Worm (Caenorhabditis elegans): ENCODE measurements around the gene F55C5.17.

The F55C5.17 gene

ce11 chrV:12300780-12301460 is 1.4 kb upstream of the F55C5.17 start:
- TF ChIP-seq ahr-1 (tag; optimal IDR thresholded peaks at IDR 0.05), result no peak

- TF ChIP-seq pax-1 (tag; optimal IDR thresholded peaks at IDR 0.05) (peak; percentile 29), ceh-9 (tag; optimal IDR thresholded peaks at IDR 0.05) (peak; percentile 100), ceh-30 (tag; optimal IDR thresholded peaks at IDR 0.05) (peak; percentile 93), lin-11 (tag; optimal IDR thresholded peaks at IDR 0.05) (peak; percentile 98), ttx-3 (tag; optimal IDR thresholded peaks at IDR 0.05) (peak; percentile 99), pqm-1 (tag; optimal IDR thresholded peaks at IDR 0.05) (peak; percentile 99), hlh-15 (tag; optimal IDR thresholded peaks at IDR 0.05) (peak; percentile 100), dmd-4 (tag; optimal IDR thresholded peaks at IDR 0.05; ENCODE audit: borderline replicate concordance) (peak; percentile 99), ceh-18 (tag; optimal IDR thresholded peaks at IDR 0.05) (peak; percentile 99), ceh-22 (tag; optimal IDR thresholded peaks at IDR 0.05) (peak; percentile 94), pha-4 (tag; optimal IDR thresholded peaks at IDR 0.05) (no peak), elt-4 (tag; optimal IDR thresholded peaks at IDR 0.05) (peak; percentile 99), F13H6.1 (tag; optimal IDR thresholded peaks at IDR 0.05) (peak; percentile 99), ahr-1 (tag; optimal IDR thresholded peaks at IDR 0.05) (peak; percentile 99), C38D4.7 (GFP tag; optimal IDR thresholded peaks at IDR 0.05) (peak; percentile 98), fax-1 (tag; optimal IDR thresholded peaks at IDR 0.05) (peak; percentile 99), pag-3 (tag; optimal IDR thresholded peaks at IDR 0.05; ENCODE audit: borderline replicate concordance) (peak; percentile 99), ztf-16 (tag; optimal IDR thresholded peaks at IDR 0.05) (peak; percentile 100), unc-86 (tag; optimal IDR thresholded peaks at IDR 0.05) (peak; percentile 100), C08G9.2 (tag; optimal IDR thresholded peaks at IDR 0.05) (peak; percentile 98), ceh-45 (GFP tag; IDR thresholded peaks at IDR 0.05) (peak; percentile 100), K09A11.1 (tag; optimal IDR thresholded peaks at IDR 0.05; ENCODE audit: insufficient read depth) (peak; percentile 98), ceh-31 (tag; optimal IDR thresholded peaks at IDR 0.05) (peak; percentile 98), pat-9 (tag; optimal IDR thresholded peaks at IDR 0.05) (peak; percentile 100), zip-5 (tag; optimal IDR thresholded peaks at IDR 0.05) (peak; percentile 98), nhr-11 (tag; optimal IDR thresholded peaks at IDR 0.05) (no peak), unc-3 (GFP tag; conservative IDR thresholded peaks at IDR 0.05) (peak; percentile 100), unc-3 (tag; optimal IDR thresholded peaks at IDR 0.05) (peak; percentile 100), nhr-232 (tag; optimal IDR thresholded peaks at IDR 0.05) (peak; percentile 100), hlh-6 (tag; optimal IDR thresholded peaks at IDR 0.05) (peak; percentile 100), tbx-2 (tag; optimal IDR thresholded peaks at IDR 0.05) (peak; percentile 99), ref-2 (tag; optimal IDR thresholded peaks at IDR 0.05) (peak; percentile 100), T23F11.4 (GFP tag; optimal IDR thresholded peaks at IDR 0.05) (peak; percentile 100), ets-4 (tag; optimal IDR thresholded peaks at IDR 0.05) (peak; percentile 98), sdc-2 (tag; optimal IDR thresholded peaks at IDR 0.05) (peak; percentile 95), ceh-48 (tag; optimal IDR thresholded peaks at IDR 0.05) (peak; percentile 100), pha-2 (tag; optimal IDR thresholded peaks at IDR 0.05) (peak; percentile 98), mec-3 (tag; optimal IDR thresholded peaks at IDR 0.05; ENCODE audit: borderline replicate concordance) (peak; percentile 99), ceh-14 (tag; optimal IDR thresholded peaks at IDR 0.05) (peak; percentile 99), ceh-6 (GFP tag; optimal IDR thresholded peaks at IDR 0.05) (peak; percentile 100), unc-55 (GFP tag; optimal IDR thresholded peaks at IDR 0.05) (peak; percentile 30), madf-2 (tag; optimal IDR thresholded peaks at IDR 0.05) (peak; percentile 99), fkh-10 (GFP tag; optimal IDR thresholded peaks at IDR 0.05) (peak; percentile 97), gmeb-2 (tag; optimal IDR thresholded peaks at IDR 0.05) (peak; percentile 100), ceh-19 (GFP tag; optimal IDR thresholded peaks at IDR 0.05) (peak; percentile 100), ceh-34 (tag; optimal IDR thresholded peaks at IDR 0.05) (peak; percentile 100), ceh-24 (tag; optimal IDR thresholded peaks at IDR 0.05) (peak; percentile 99), hlh-30 (tag; optimal IDR thresholded peaks at IDR 0.05; ENCODE audit: insufficient read depth) (peak; percentile 92)
These were observed 1.2 kb downstream of the F55C5.17 start for ce11 chrV:12303453-12304077.

Data from whole organism, late embryonic.